Fruit fly (Drosophila melanogaster) S2 (cell line): ENCODE data around the gene CG1387.

ENCODE experiments used
- CG8478 ChIP-seq: fragments of >200 bp; optimal IDR thresholded peaks from 2 replicates; lab custom pipeline; 2018
- CTCF ChIP-seq, 2 experiments: fragments of >200 bp; optimal IDR thresholded peaks; 2 replicates each; lab custom pipeline; 2018

- TF ChIP-seq CTCF (optimal IDR thresholded peaks at IDR 0.05; lab: Kevin White, UChicago) (no peak), CG8478 (lab: Kevin White, UChicago) (no peak)
Measured at dm6 chrX:8410349-8411240, 25.0 kb downstream of the CG1387 start.
